Worm (Caenorhabditis elegans): ENCODE measurements around the gene C08F8.9.

Gene C08F8.9

DNA sequence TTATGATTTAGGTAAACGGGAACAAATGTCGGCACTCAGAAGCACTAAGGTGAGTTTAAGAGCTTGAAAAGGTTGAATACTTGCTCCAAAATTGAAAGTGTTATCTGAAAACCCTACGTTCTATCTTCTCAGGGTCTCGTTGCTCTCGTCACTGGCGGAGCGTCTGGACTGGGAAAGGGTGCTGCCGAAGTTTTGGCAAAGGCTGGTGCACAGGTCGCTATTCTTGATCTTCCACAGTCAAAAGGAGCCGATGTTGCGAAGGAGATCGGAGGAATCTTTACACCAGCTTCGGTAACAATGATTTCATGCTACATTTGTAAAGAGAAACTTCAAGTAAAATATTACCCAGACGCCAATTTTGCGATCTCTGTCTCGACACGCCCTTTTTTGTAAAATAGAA lies 47.1 kb downstream of the C08F8.9 start, which contains the start of gene ard-1:
ard-1 (plus strand) TSS at position 12 of the 400 bp plus-strand sequence.
- TF ChIP-seq hlh-8 (tag; optimal IDR thresholded peaks at IDR 0.05) (no peak), gmeb-2 (tag; optimal IDR thresholded peaks at IDR 0.05) (no peak), K09A11.1 (tag; optimal IDR thresholded peaks at IDR 0.05; ENCODE audit: insufficient read depth) (no peak), ceh-2 (tag; optimal IDR thresholded peaks at IDR 0.05) (no peak), pha-4 (tag; optimal IDR thresholded peaks at IDR 0.05) (no peak), dve-1 (tag; optimal IDR thresholded peaks at IDR 0.05) (no peak), ama-1 (optimal IDR thresholded peaks at IDR 0.05) (no peak), F13H6.1 (tag; optimal IDR thresholded peaks at IDR 0.05) (no peak), hlh-6 (tag; optimal IDR thresholded peaks at IDR 0.05) (no peak), nhr-232 (tag; optimal IDR thresholded peaks at IDR 0.05) (no peak), ceh-14 (tag; optimal IDR thresholded peaks at IDR 0.05) (no peak), dmd-4 (tag; optimal IDR thresholded peaks at IDR 0.05; ENCODE audit: borderline replicate concordance) (no peak), elt-4 (tag; optimal IDR thresholded peaks at IDR 0.05) (no peak), ceh-19 (GFP tag; optimal IDR thresholded peaks at IDR 0.05) (no peak), npax-4 (tag; optimal IDR thresholded peaks at IDR 0.05) (no peak)

DNA sequence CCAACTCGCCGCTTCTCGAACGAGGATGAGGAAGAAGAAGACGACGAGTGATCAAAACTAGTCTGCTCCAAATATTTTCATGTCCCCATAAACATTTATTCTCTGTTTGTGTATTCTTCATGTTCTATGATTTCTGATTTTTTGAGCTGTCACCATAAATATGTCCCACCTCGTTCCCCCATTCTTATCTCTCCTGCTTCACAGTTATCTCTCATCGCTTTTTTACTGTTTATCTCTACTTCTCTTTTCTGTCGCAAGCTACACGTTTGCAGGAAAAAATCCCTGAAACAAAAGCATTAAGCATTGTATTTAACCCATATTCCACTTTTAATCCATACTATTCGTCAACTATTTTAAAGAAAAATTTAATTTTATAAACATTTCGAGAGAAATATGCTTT lies 47.6 kb downstream of the C08F8.9 start:
- TF ChIP-seq ceh-18 (tag; optimal IDR thresholded peaks at IDR 0.05) = no peak
- no peak for TF ChIP-seq unc-86 (tag; optimal IDR thresholded peaks at IDR 0.05)
- TF ChIP-seq unc-42 (tag; optimal IDR thresholded peaks at IDR 0.05) = no peak
- TF ChIP-seq C38D4.7 (GFP tag; optimal IDR thresholded peaks at IDR 0.05) = no peak
- no peak for TF ChIP-seq C08G9.2 (tag; optimal IDR thresholded peaks at IDR 0.05)
- TF ChIP-seq fax-1 (tag; optimal IDR thresholded peaks at IDR 0.05) = no peak
- no peak for TF ChIP-seq ceh-22 (tag; optimal IDR thresholded peaks at IDR 0.05)
- no peak for TF ChIP-seq ceh-34 (tag; optimal IDR thresholded peaks at IDR 0.05)
- no peak for TF ChIP-seq odd-2 (tag; optimal IDR thresholded peaks at IDR 0.05)

Data from whole organism, late embryonic.